Worm (Caenorhabditis elegans) whole organism, L4/young adult: ENCODE data around the gene T28A11.20.

Experiments
- W03F9.2 ChIP-seq: fragments of 150-350 bp; optimal IDR thresholded peaks from 2 replicates; lab custom pipeline; 2014; ENCODE audit warnings: missing biosample characterization, missing genetic modification characterization
- dao-5 ChIP-seq: sonication (generic microtip); optimal IDR thresholded peaks from 2 replicates; lab custom pipeline; 2016; ENCODE audit warnings: missing genotype, missing genetic modification characterization, moderate library complexity, missing compliant biosample characterization
- him-1 ChIP-seq: sonication (generic microtip); optimal IDR thresholded peaks from 2 replicates; lab custom pipeline; 2016; ENCODE audit warnings: missing genotype, missing genetic modification reagents, missing genetic modification characterization, missing compliant biosample characterization

The T28A11.20 gene

ce11 chrV:3256809-3257208, 16.2 kb downstream of the T28A11.20 start:
- TF ChIP-seq him-1 (no peak), W03F9.2 (tag; lab: Kevin White, UChicago) (no peak), dao-5 (tag; lab: Kevin White, UChicago) (no peak)

ce11 chrV:3256051-3256450, 17.0 kb downstream of the T28A11.20 start, which contains the start of gene srt-63:
TSS of gene srt-63 (minus strand) at chrV:3256151.
- TF ChIP-seq dao-5 (tag; lab: Kevin White, UChicago) (no peak), W03F9.2 (tag; lab: Kevin White, UChicago) (no peak)

- TF ChIP-seq dao-5 (tag; lab: Kevin White, UChicago) (no peak), W03F9.2 (tag; lab: Kevin White, UChicago) (no peak), him-1 (no peak)
These were observed 22.9 kb downstream of the T28A11.20 start, which contains the start of gene T28A11.13 for ce11 chrV:3250153-3250552. TSS of gene T28A11.13 (minus strand) at chrV:3250253.

- TF ChIP-seq dao-5 (tag; lab: Kevin White, UChicago) (no peak), him-1 (no peak), W03F9.2 (tag; lab: Kevin White, UChicago) (no peak)
These were observed 25.5 kb downstream of the T28A11.20 start, which contains the start of gene srj-8 for ce11 chrV:3247515-3247914. TSS of gene srj-8 (plus strand) at chrV:3247815.

ce11 chrV:3244703-3245102, 28.4 kb downstream of the T28A11.20 start, which contains the start of gene srj-7:
TSS of gene srj-7 (plus strand) at chrV:3245003.
- TF ChIP-seq W03F9.2 (tag; lab: Kevin White, UChicago) (no peak), him-1 (no peak), dao-5 (tag; lab: Kevin White, UChicago) (no peak)

ce11 chrV:3242984-3243383, 30.1 kb downstream of the T28A11.20 start, which contains the start of gene gst-23:
TSS of gene gst-23 (plus strand) at chrV:3243284.
- TF ChIP-seq W03F9.2 (tag; lab: Kevin White, UChicago), result no peak
- no peak for TF ChIP-seq dao-5 (tag; lab: Kevin White, UChicago)
- no peak for TF ChIP-seq him-1

- no peak for TF ChIP-seq dao-5 (tag; lab: Kevin White, UChicago)
- no peak for TF ChIP-seq W03F9.2 (tag; lab: Kevin White, UChicago)
- TF ChIP-seq him-1, result no peak
These were observed 31.9 kb downstream of the T28A11.20 start, which contains the start of gene srj-11 for ce11 chrV:3241175-3241574. TSS of gene srj-11 (plus strand) at chrV:3241424.

ce11 chrV:3236610-3237009, 36.4 kb downstream of the T28A11.20 start, which contains the start of the genes K08D9.9 and str-16:
TSS of gene K08D9.9 (minus strand) at chrV:3236710.
TSS of gene str-16 (plus strand) at chrV:3236875.
- TF ChIP-seq W03F9.2 (tag; lab: Kevin White, UChicago) (no peak), him-1 (no peak), dao-5 (tag; lab: Kevin White, UChicago) (no peak)

ce11 chrV:3234887-3235286, 38.2 kb downstream of the T28A11.20 start, which contains the start of gene K08D9.6:
TSS of gene K08D9.6 (minus strand) at chrV:3234987.
- no peak for TF ChIP-seq him-1
- TF ChIP-seq dao-5 (tag; lab: Kevin White, UChicago), result no peak
- TF ChIP-seq W03F9.2 (tag; lab: Kevin White, UChicago), result no peak

- no peak for TF ChIP-seq W03F9.2 (tag; lab: Kevin White, UChicago)
These were observed 42.5 kb downstream of the T28A11.20 start, which contains the start of gene K08D9.10 for ce11 chrV:3230597-3230996. TSS of gene K08D9.10 (plus strand) at chrV:3230897.

- TF ChIP-seq him-1, result no peak
- TF ChIP-seq dao-5 (tag; lab: Kevin White, UChicago), result no peak
- no peak for TF ChIP-seq W03F9.2 (tag; lab: Kevin White, UChicago)
These were observed 42.9 kb downstream of the T28A11.20 start for ce11 chrV:3230150-3230549.

- no peak for TF ChIP-seq W03F9.2 (tag; lab: Kevin White, UChicago)
- no peak for TF ChIP-seq him-1
- TF ChIP-seq dao-5 (tag; lab: Kevin White, UChicago), result no peak
These were observed 45.7 kb downstream of the T28A11.20 start, which contains the start of gene K08D9.2 for ce11 chrV:3227373-3227772. TSS of gene K08D9.2 (plus strand) at chrV:3227673.
